Fruit fly (Drosophila melanogaster): Measurements from ENCODE around the gene c11.1.

The c11.1 gene

DNA sequence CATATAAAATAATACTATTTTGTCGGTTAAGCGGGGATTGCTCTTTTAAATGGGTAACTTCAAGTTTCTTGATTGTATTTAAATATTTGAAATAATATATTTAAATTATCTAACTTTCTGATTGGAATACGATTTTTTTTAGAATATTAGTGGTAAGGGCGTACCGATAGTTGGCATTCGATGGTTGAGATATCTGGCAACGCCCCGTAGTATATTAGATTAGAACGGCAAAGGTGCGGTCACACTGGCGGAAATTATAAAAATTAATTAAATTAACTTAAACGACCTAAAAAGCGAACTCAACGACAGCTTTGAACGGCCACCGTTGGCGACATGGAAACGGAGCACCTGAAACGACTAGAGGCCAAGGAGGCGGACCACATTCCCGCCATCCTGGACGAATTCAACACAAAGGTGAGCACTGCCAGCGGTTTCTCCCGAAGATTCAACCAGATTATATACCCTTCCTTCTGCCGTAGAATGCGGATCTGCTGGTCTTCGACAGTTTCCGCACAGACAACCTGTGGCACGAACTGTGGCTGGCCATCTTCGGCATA is 26.9 kb downstream of the c11.1 start, which contains the start of gene ric8a (continued):
- TF ChIP-seq CG2712 (tag; optimal IDR thresholded peaks at IDR 0.05) (no peak), Blimp-1 (GFP tag; optimal IDR thresholded peaks at IDR 0.05) (no peak), ara (GFP tag; IDR thresholded peaks at IDR 0.05) (no peak), gfzf (GFP tag; optimal IDR thresholded peaks at IDR 0.05) (peak; percentile 58), Usf (GFP tag; optimal IDR thresholded peaks at IDR 0.05) (no peak), CG14710 (tag; optimal IDR thresholded peaks at IDR 0.05) (peak; percentile 67), CG1603 (tag; optimal IDR thresholded peaks at IDR 0.05) (no peak), dan (GFP tag; IDR thresholded peaks at IDR 0.05) (no peak), eyg (GFP tag; optimal IDR thresholded peaks at IDR 0.05) (no peak), CG2129 (GFP tag; IDR thresholded peaks at IDR 0.05; ENCODE audit: partially characterized antibody) (peak; percentile 30), Sry-β (GFP tag; optimal IDR thresholded peaks at IDR 0.05) (no peak), sens (GFP tag) (peak; percentile 83), CG8388 (GFP tag; optimal IDR thresholded peaks at IDR 0.05) (no peak), CG6175 (GFP tag; IDR thresholded peaks at IDR 0.05) (no peak), ac (GFP tag; optimal IDR thresholded peaks at IDR 0.05) (no peak), CG32532 (GFP tag; IDR thresholded peaks at IDR 0.05) (peak; percentile 43; the same call in 1 of the 2 replicates), Hmx (GFP tag; optimal IDR thresholded peaks at IDR 0.05) (no peak), fd102C (GFP tag; optimal IDR thresholded peaks at IDR 0.05) (no peak), MESR4 (GFP tag; optimal IDR thresholded peaks at IDR 0.05) (peak; percentile 76), CG10543 (GFP tag; optimal IDR thresholded peaks at IDR 0.05) (no peak), sim (GFP tag; IDR thresholded peaks at IDR 0.05) (no peak), Poxn (GFP tag; IDR thresholded peaks at IDR 0.05) (no peak), CG5245 (GFP tag; optimal IDR thresholded peaks at IDR 0.05) (no peak), Jarid2 (GFP tag; optimal IDR thresholded peaks at IDR 0.05) (no peak), CG6689 (GFP tag; IDR thresholded peaks at IDR 0.05) (no peak), Chrac-16 (GFP tag; optimal IDR thresholded peaks at IDR 0.05) (no peak), jing (GFP tag; optimal IDR thresholded peaks at IDR 0.05) (no peak), Adf1 (GFP tag; IDR thresholded peaks at IDR 0.05) (no peak), CG7963 (GFP tag; IDR thresholded peaks at IDR 0.05; ENCODE audit: partially characterized antibody) (peak; percentile 51; the same call in 1 of the 3 replicates), Spps (tag; optimal IDR thresholded peaks at IDR 0.05) (no peak), twi (tag; optimal IDR thresholded peaks at IDR 0.05) (no peak), CG8765 (GFP tag; IDR thresholded peaks at IDR 0.05) (no peak), TFAM (GFP tag; optimal IDR thresholded peaks at IDR 0.05) (no peak), prd (optimal IDR thresholded peaks at IDR 0.05) (no peak), prd (GFP tag; IDR thresholded peaks at IDR 0.05) (no peak), peb (GFP tag; IDR thresholded peaks at IDR 0.05) (no peak), grn (GFP tag; optimal IDR thresholded peaks at IDR 0.05) (no peak), CG30020 (tag; optimal IDR thresholded peaks at IDR 0.05) (no peak), ab (GFP tag; optimal IDR thresholded peaks at IDR 0.05) (no peak), Scr (GFP tag; IDR thresholded peaks at IDR 0.05; ENCODE audit: partially characterized antibody) (peak; percentile 81), exex (tag; optimal IDR thresholded peaks at IDR 0.05) (no peak), lbe (GFP tag; optimal IDR thresholded peaks at IDR 0.05) (no peak), CG17328 (GFP tag; IDR thresholded peaks at IDR 0.05) (no peak), CG12299 (tag; optimal IDR thresholded peaks at IDR 0.05) (no peak), schlank (tag; optimal IDR thresholded peaks at IDR 0.05) (no peak), CG14441 (GFP tag; IDR thresholded peaks at IDR 0.05) (no peak), kay (GFP tag; optimal IDR thresholded peaks at IDR 0.05) (no peak), Hr78 (GFP tag; optimal IDR thresholded peaks at IDR 0.05) (no peak), CG4617 (GFP tag; optimal IDR thresholded peaks at IDR 0.05; ENCODE audit: borderline replicate concordance) (peak; percentile 82), Vsx1 (GFP tag; optimal IDR thresholded peaks at IDR 0.05) (no peak), Rx (GFP tag; IDR thresholded peaks at IDR 0.05) (no peak)

All from whole organism, embryonic.